Worm (Caenorhabditis elegans) whole organism, young adult: ENCODE data around the gene Y48G9A.6.

Experiments
- C17E4.6 ChIP-seq: fragments of 200-800 bp; sonication (Bioruptor generic); IDR thresholded peaks from 2 replicates; pipeline ENCODE4 v1.3.6; 2022; ENCODE audit warnings: missing genetic modification reagents, missing genetic modification characterization, missing compliant biosample characterization
- D2030.7 ChIP-seq: fragments of 200-800 bp; sonication (Bioruptor generic); IDR thresholded peaks from 2 replicates; pipeline ENCODE4 v1.3.6; 2022; ENCODE audit warnings: missing genetic modification reagents, missing genetic modification characterization, missing compliant biosample characterization
- F22D6.2 ChIP-seq: sonication (generic microtip); optimal IDR thresholded peaks from 2 replicates; lab custom pipeline; 2016; ENCODE audit warnings: mild to moderate bottlenecking, missing genetic modification characterization, missing compliant biosample characterization
- F33H1.4 ChIP-seq: fragments of 200-800 bp; sonication (Bioruptor generic); IDR thresholded peaks from 2 replicates; pipeline ENCODE4 v1.3.6; 2022; ENCODE audit warnings: missing genetic modification reagents, missing genetic modification characterization, missing compliant biosample characterization
- F39B2.1 ChIP-seq: fragments of 200-800 bp; sonication (Bioruptor generic); IDR thresholded peaks from 2 replicates; pipeline ENCODE4 v1.3.6; 2022; ENCODE audit warnings: missing genetic modification reagents, missing genetic modification characterization, missing compliant biosample characterization
- F49E8.2 ChIP-seq: sonication (generic microtip); optimal IDR thresholded peaks from 3 replicates; lab custom pipeline; 2017; ENCODE audit warnings: missing genetic modification characterization, mild to moderate bottlenecking, missing compliant biosample characterization, antibody characterized with exemption, moderate library complexity; ENCODE audit not compliant: insufficient read depth
- F52B5.7 ChIP-seq: sonication (generic microtip); optimal IDR thresholded peaks from 2 replicates; lab custom pipeline; 2016; ENCODE audit warnings: mild to moderate bottlenecking, missing genetic modification characterization, missing compliant biosample characterization
- K11D2.4 ChIP-seq: fragments of 200-800 bp; sonication (Bioruptor generic); IDR thresholded peaks from 2 replicates; pipeline ENCODE4 v1.3.6; 2022; ENCODE audit warnings: missing genetic modification reagents, missing genetic modification characterization, missing compliant biosample characterization
- K12H6.12 ChIP-seq: fragments of 200-800 bp; sonication (Bioruptor generic); optimal IDR thresholded peaks from 2 replicates; lab custom pipeline; 2018; ENCODE audit warnings: mild to moderate bottlenecking, missing genetic modification characterization, missing compliant biosample characterization
- T07F8.4 ChIP-seq: sonication (generic microtip); optimal IDR thresholded peaks from 2 replicates; lab custom pipeline; 2016; ENCODE audit warnings: mild to moderate bottlenecking, missing genetic modification characterization, moderate library complexity, missing compliant biosample characterization
- Y53G8AR.9 ChIP-seq: fragments of 200-800 bp; sonication (Bioruptor generic); conservative IDR thresholded peaks from 2 replicates; pipeline ENCODE4 v1.3.6; 2022; ENCODE audit warnings: missing genetic modification reagents, missing genetic modification characterization, missing compliant biosample characterization
- Y95B8A.8 ChIP-seq: fragments of 200-800 bp; sonication (Bioruptor generic); IDR thresholded peaks from 2 replicates; pipeline ENCODE4 v1.3.6; 2022; ENCODE audit warnings: missing genetic modification reagents, missing genetic modification characterization, missing compliant biosample characterization
- aptf-2 ChIP-seq: fragments of 200-800 bp; sonication (Bioruptor generic); conservative IDR thresholded peaks from 2 replicates; pipeline ENCODE4 v1.3.6; 2022; ENCODE audit warnings: missing genetic modification reagents, missing genetic modification characterization, missing compliant biosample characterization
- cebp-1 ChIP-seq, 2 experiments: fragments of 200-800 bp in 1 of 2; sonication (Bioruptor generic) in 1 of 2; sonication (generic microtip) in 1 of 2; IDR thresholded peaks in 1 of 2; optimal IDR thresholded peaks in 1 of 2; 2 replicates each; pipeline versions ENCODE4 v1.3.6 to Lab custom; 2017 to 2022; ENCODE audit warnings: missing compliant biosample characterization in 2 of 2, missing genetic modification characterization in 2 of 2, mild to moderate bottlenecking in 1 of 2, missing genetic modification reagents in 1 of 2, moderate library complexity in 1 of 2
- ceh-91 ChIP-seq: fragments of 200-800 bp; sonication (Bioruptor generic); IDR thresholded peaks from 2 replicates; pipeline ENCODE4 v1.3.6; 2022; ENCODE audit warnings: missing genetic modification reagents, missing genetic modification characterization, missing compliant biosample characterization
- chd-7 ChIP-seq: sonication (generic microtip); optimal IDR thresholded peaks from 2 replicates; lab custom pipeline; 2016; ENCODE audit warnings: mild to moderate bottlenecking, missing genetic modification characterization, moderate library complexity, missing compliant biosample characterization
- dpl-1 ChIP-seq: fragments of 150-350 bp; optimal IDR thresholded peaks from 2 replicates; lab custom pipeline; 2014; ENCODE audit warnings: missing biosample characterization, missing genetic modification reagents, missing genetic modification characterization
- efl-1 ChIP-seq: fragments of 150-350 bp; optimal IDR thresholded peaks from 2 replicates; lab custom pipeline; 2014; ENCODE audit warnings: missing biosample characterization, missing genetic modification reagents, missing genetic modification characterization
- egl-44 ChIP-seq: fragments of 200-800 bp; sonication (Bioruptor generic); IDR thresholded peaks from 2 replicates; pipeline ENCODE4 v1.3.6; 2022; ENCODE audit warnings: missing genetic modification reagents, missing genetic modification characterization, missing compliant biosample characterization
- gei-17 ChIP-seq: fragments of 200-800 bp; sonication (Bioruptor generic); optimal IDR thresholded peaks from 2 replicates; lab custom pipeline; 2018; ENCODE audit warnings: mild to moderate bottlenecking, missing genetic modification characterization, missing compliant biosample characterization
- him-1 ChIP-seq: sonication (generic microtip); optimal IDR thresholded peaks from 2 replicates; lab custom pipeline; 2016; ENCODE audit warnings: missing genotype, missing genetic modification reagents, missing genetic modification characterization, missing compliant biosample characterization
- hlh-26 ChIP-seq: fragments of 200-800 bp; sonication (Bioruptor generic); conservative IDR thresholded peaks from 2 replicates; pipeline ENCODE4 v1.3.6; 2022; ENCODE audit warnings: missing genetic modification reagents, missing genetic modification characterization, missing compliant biosample characterization
- hmg-1.2 ChIP-seq: fragments of 200-800 bp; sonication (Bioruptor generic); IDR thresholded peaks from 2 replicates; pipeline ENCODE4 v1.3.6; 2022; ENCODE audit warnings: missing genetic modification reagents, missing genetic modification characterization, missing compliant biosample characterization
- let-526 ChIP-seq: fragments of 200-800 bp; sonication (Bioruptor generic); IDR thresholded peaks from 2 replicates; pipeline ENCODE4 v1.3.6; 2022; ENCODE audit warnings: missing genetic modification reagents, missing genetic modification characterization, missing compliant biosample characterization
- let-607 ChIP-seq, 2 experiments: fragments of 200-800 bp in 1 of 2; sonication (Bioruptor generic) in 1 of 2; sonication (generic microtip) in 1 of 2; optimal IDR thresholded peaks; 2 replicates each; lab custom pipeline; 2016 to 2018; ENCODE audit warnings: mild to moderate bottlenecking in 2 of 2, missing compliant biosample characterization in 2 of 2, missing genetic modification characterization in 2 of 2, moderate library complexity in 2 of 2, missing genotype in 1 of 2
- lsl-1 ChIP-seq: fragments of 200-800 bp; sonication (Bioruptor generic); optimal IDR thresholded peaks from 2 replicates; lab custom pipeline; 2018; ENCODE audit warnings: mild to moderate bottlenecking, missing genetic modification characterization, moderate library complexity, missing compliant biosample characterization
- lsy-27 ChIP-seq: sonication (generic microtip); optimal IDR thresholded peaks from 2 replicates; lab custom pipeline; 2017; ENCODE audit warnings: missing genetic modification characterization, mild to moderate bottlenecking, missing compliant biosample characterization, antibody characterized with exemption, missing genotype, borderline replicate concordance; ENCODE audit not compliant: insufficient read depth
- madf-6 ChIP-seq: fragments of 200-800 bp; sonication (Bioruptor generic); IDR thresholded peaks from 2 replicates; pipeline ENCODE4 v1.3.6; 2022; ENCODE audit warnings: missing genetic modification reagents, missing genetic modification characterization, missing compliant biosample characterization
- mel-28 ChIP-seq: sonication (generic microtip); optimal IDR thresholded peaks from 2 replicates; lab custom pipeline; 2016; ENCODE audit warnings: borderline replicate concordance, mild to moderate bottlenecking, missing genetic modification characterization, missing compliant biosample characterization
- nhr-120 ChIP-seq: fragments of 200-800 bp; sonication (Bioruptor generic); IDR thresholded peaks from 2 replicates; pipeline ENCODE4 v1.3.6; 2022; ENCODE audit warnings: missing genetic modification characterization, missing compliant biosample characterization
- nhr-80 ChIP-seq: sonication (generic microtip); optimal IDR thresholded peaks from 2 replicates; lab custom pipeline; 2016; ENCODE audit warnings: missing genetic modification characterization, missing compliant biosample characterization
- nhr-90 ChIP-seq: sonication (generic microtip); optimal IDR thresholded peaks from 2 replicates; lab custom pipeline; 2016; ENCODE audit warnings: missing genotype, mild to moderate bottlenecking, missing genetic modification characterization, missing compliant biosample characterization
- repo-1 ChIP-seq: sonication (generic microtip); optimal IDR thresholded peaks from 2 replicates; lab custom pipeline; 2017; ENCODE audit warnings: mild to moderate bottlenecking, missing genetic modification characterization, missing compliant biosample characterization
- rpc-1 ChIP-seq, 2 experiments: fragments of 150-350 bp in 1 of 2; sonication (generic microtip) in 1 of 2; optimal IDR thresholded peaks; 2 replicates each; lab custom pipeline; 2014 to 2018; ENCODE audit warnings: missing biosample characterization in 1 of 2, missing genetic modification characterization in 1 of 2, missing genetic modification reagents in 1 of 2, missing genotype in 1 of 2
- snpc-1.1 ChIP-seq: sonication (generic microtip); optimal IDR thresholded peaks from 2 replicates; lab custom pipeline; 2017; ENCODE audit warnings: missing genetic modification characterization, mild to moderate bottlenecking, missing compliant biosample characterization, antibody characterized with exemption, moderate library complexity, missing genotype, missing genetic modification reagents; ENCODE audit not compliant: insufficient read depth
- snpc-3.4 ChIP-seq: sonication (generic microtip); optimal IDR thresholded peaks from 2 replicates; lab custom pipeline; 2017; ENCODE audit warnings: missing genetic modification characterization, mild to moderate bottlenecking, missing compliant biosample characterization, antibody characterized with exemption, moderate library complexity, missing genotype, missing genetic modification reagents
- tbx-9 ChIP-seq: sonication (generic microtip); optimal IDR thresholded peaks from 2 replicates; lab custom pipeline; 2016; ENCODE audit warnings: borderline replicate concordance, missing genetic modification characterization, inconsistent platforms, missing compliant biosample characterization
- tlf-1 ChIP-seq: fragments of 200-800 bp; sonication (Bioruptor generic); optimal IDR thresholded peaks from 2 replicates; lab custom pipeline; 2018; ENCODE audit warnings: mild to moderate bottlenecking, missing genetic modification characterization, missing compliant biosample characterization
- unc-130 ChIP-seq: sonication (generic microtip); optimal IDR thresholded peaks from 2 replicates; lab custom pipeline; 2016; ENCODE audit warnings: missing genetic modification reagents, missing genetic modification characterization, missing compliant biosample characterization
- ztf-28 ChIP-seq: fragments of 200-800 bp; sonication (Bioruptor generic); IDR thresholded peaks from 2 replicates; pipeline ENCODE4 v1.3.6; 2022; ENCODE audit warnings: missing genetic modification reagents, missing genetic modification characterization, missing compliant biosample characterization
- ztf-3 ChIP-seq: fragments of 200-800 bp; sonication (Bioruptor generic); optimal IDR thresholded peaks from 2 replicates; lab custom pipeline; 2018; ENCODE audit warnings: mild to moderate bottlenecking, missing genetic modification characterization, missing compliant biosample characterization
- ztf-6 ChIP-seq: fragments of 200-800 bp; sonication (Bioruptor generic); IDR thresholded peaks from 2 replicates; pipeline ENCODE4 v1.3.6; 2022; ENCODE audit warnings: missing genetic modification reagents, missing genetic modification characterization, missing compliant biosample characterization

Gene Y48G9A.6

DNA sequence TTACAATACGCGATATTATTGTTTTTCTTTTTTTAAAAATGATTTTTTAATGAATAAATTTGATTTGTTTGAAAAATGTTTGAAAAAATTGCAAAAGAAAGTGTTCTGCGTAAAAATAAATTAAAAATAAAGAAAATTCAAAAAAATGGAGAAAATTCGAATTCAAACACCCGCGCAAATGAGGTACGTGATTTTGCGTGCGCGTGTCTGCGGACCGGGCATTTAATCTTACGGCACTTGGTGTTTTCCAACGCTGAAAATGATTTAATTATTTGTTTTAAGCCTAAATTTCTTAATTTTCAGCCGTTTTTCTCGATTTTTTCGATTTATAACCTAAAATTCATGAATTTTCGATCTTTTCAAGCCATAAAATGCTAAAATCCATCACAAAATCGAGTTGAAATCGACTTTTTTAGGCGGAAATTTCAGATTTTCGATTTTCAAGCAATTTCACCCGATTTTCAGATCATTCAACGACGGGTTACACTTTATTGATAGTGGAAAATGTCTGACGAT, 33.9 kb downstream of the Y48G9A.6 start, which contains the start of gene gcn-1 (continued):
- no peak for TF ChIP-seq F52B5.7 (tag; lab: Kevin White, UChicago)
- no peak for TF ChIP-seq T07F8.4 (tag; lab: Kevin White, UChicago)
- no peak for TF ChIP-seq let-526 (GFP tag; lab: Robert Waterston, UW)
- no peak for TF ChIP-seq nhr-90 (tag; lab: Kevin White, UChicago)
- peak; percentile 24 for TF ChIP-seq snpc-3.4 (tag; lab: Kevin White, UChicago)
- TF ChIP-seq F39B2.1 (GFP tag; lab: Robert Waterston, UW) = no peak
- 0 out of 2 replicates have a peak, but pooled peaks have one; percentile 28 for TF ChIP-seq hmg-1.2
- TF ChIP-seq ztf-6 (GFP tag; lab: Robert Waterston, UW) = no peak
- no peak for TF ChIP-seq unc-130 (GFP tag; lab: Kevin White, UChicago)
- TF ChIP-seq chd-7 = no peak
- TF ChIP-seq K12H6.12 (tag; lab: Kevin White, UChicago) = no peak
- no peak for TF ChIP-seq repo-1 (tag; lab: Kevin White, UChicago)
- TF ChIP-seq F49E8.2 (tag; lab: Kevin White, UChicago) = no peak
- no peak for TF ChIP-seq hlh-26 (GFP tag; lab: Robert Waterston, UW)
- TF ChIP-seq egl-44 (GFP tag; lab: Robert Waterston, UW) = no peak
- peak; percentile 90 for TF ChIP-seq dpl-1 (GFP tag; lab: Kevin White, UChicago)
- peak; percentile 50 for TF ChIP-seq F33H1.4 (GFP tag; lab: Robert Waterston, UW)
- no peak for TF ChIP-seq ceh-91 (GFP tag; lab: Robert Waterston, UW)
- TF ChIP-seq ztf-3 = no peak
- TF ChIP-seq let-607 (tag; optimal IDR thresholded peaks at IDR 0.05; lab: Kevin White, UChicago) = no peak
- TF ChIP-seq K11D2.4 (GFP tag; lab: Robert Waterston, UW) = no peak
- TF ChIP-seq aptf-2 (GFP tag; lab: Robert Waterston, UW) = no peak
- TF ChIP-seq nhr-80 (tag; lab: Kevin White, UChicago) = no peak
- peak; percentile 80 for TF ChIP-seq madf-6 (GFP tag; lab: Robert Waterston, UW)
- TF ChIP-seq tbx-9 = no peak
- peak; percentile 84 for TF ChIP-seq efl-1
- no peak for TF ChIP-seq F22D6.2 (tag; lab: Kevin White, UChicago)
- TF ChIP-seq D2030.7 = peak; percentile 25; the same call in 1 of the 2 replicates
- no peak for TF ChIP-seq Y95B8A.8 (GFP tag; lab: Robert Waterston, UW)
- TF ChIP-seq gei-17 (GFP tag; lab: Kevin White, UChicago) = no peak
- no peak for TF ChIP-seq rpc-1 (optimal IDR thresholded peaks at IDR 0.05; lab: Kevin White, UChicago)
- TF ChIP-seq rpc-1 (tag; optimal IDR thresholded peaks at IDR 0.05; lab: Kevin White, UChicago) = no peak
- TF ChIP-seq snpc-1.1 (tag; lab: Kevin White, UChicago) = no peak
- no peak for TF ChIP-seq C17E4.6 (GFP tag; lab: Robert Waterston, UW)
- TF ChIP-seq ztf-28 (GFP tag; lab: Robert Waterston, UW) = no peak
- TF ChIP-seq cebp-1 (GFP tag; IDR thresholded peaks at IDR 0.05; lab: Robert Waterston, UW) = no peak
- peak; percentile 46 for TF ChIP-seq cebp-1 (tag; optimal IDR thresholded peaks at IDR 0.05; lab: Kevin White, UChicago)
- TF ChIP-seq nhr-120 (GFP tag; lab: Robert Waterston, UW) = no peak

DNA sequence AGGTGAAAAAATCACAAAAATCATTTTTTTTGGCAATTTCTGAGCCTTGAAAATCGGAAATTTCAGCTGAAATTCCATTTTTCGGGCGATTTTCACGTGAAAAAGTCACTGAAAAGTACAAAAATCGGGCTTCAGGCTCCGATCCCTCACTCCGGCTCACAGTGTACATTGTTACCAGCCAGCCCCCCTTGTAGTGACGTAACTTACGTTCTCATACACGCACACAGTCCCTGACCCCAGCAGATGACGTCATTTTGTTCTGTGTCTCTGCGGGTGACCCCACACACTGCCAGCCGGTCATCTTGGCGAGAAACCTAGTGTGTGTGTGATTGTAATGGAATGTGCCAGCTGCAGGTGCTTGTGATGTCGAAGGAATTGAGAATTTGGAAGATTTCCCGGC, 41.5 kb downstream of the Y48G9A.6 start:
- TF ChIP-seq Y53G8AR.9 (GFP tag; lab: Robert Waterston, UW) = no peak
- TF ChIP-seq lsy-27 (tag; lab: Kevin White, UChicago) = no peak
- no peak for TF ChIP-seq him-1 (tag; lab: Kevin White, UChicago)
- no peak for TF ChIP-seq mel-28 (tag; lab: Kevin White, UChicago)
- no peak for TF ChIP-seq rpc-1 (optimal IDR thresholded peaks at IDR 0.05; lab: Kevin White, UChicago)
- no peak for TF ChIP-seq rpc-1 (tag; optimal IDR thresholded peaks at IDR 0.05; lab: Kevin White, UChicago)
- no peak for TF ChIP-seq lsl-1 (GFP tag; lab: Kevin White, UChicago)
- no peak for TF ChIP-seq let-526 (GFP tag; lab: Robert Waterston, UW)
- TF ChIP-seq tlf-1 (GFP tag; lab: Kevin White, UChicago) = no peak
